Worm (Caenorhabditis elegans): ENCODE results near the gene gpa-13.

The gpa-13 gene

DNA sequence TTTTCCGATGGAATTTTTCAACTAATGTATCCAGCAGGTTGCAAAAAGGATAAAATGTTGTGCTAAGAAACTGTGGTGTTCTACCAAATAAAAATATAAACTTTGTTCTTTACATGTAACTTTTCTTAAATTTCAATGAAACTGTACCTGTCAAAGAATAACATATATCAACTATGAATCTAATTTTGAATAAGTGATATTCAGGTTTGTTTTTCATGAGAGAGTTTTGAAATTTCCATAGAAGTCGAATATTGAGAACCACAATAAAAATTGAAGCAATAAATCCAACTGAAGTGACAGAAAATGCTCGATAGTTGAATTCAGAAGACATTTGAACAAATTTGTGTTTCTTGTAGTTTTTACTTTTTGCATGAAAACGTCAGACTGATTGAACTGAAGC, 35.4 kb upstream of the gpa-13 start, which contains the start of gene srbc-43:
Gene srbc-43, minus strand, starts transcription at position 331 of the 400 bp plus-strand sequence.
- TF ChIP-seq pes-1 (GFP tag; IDR thresholded peaks at IDR 0.05), result no peak

DNA sequence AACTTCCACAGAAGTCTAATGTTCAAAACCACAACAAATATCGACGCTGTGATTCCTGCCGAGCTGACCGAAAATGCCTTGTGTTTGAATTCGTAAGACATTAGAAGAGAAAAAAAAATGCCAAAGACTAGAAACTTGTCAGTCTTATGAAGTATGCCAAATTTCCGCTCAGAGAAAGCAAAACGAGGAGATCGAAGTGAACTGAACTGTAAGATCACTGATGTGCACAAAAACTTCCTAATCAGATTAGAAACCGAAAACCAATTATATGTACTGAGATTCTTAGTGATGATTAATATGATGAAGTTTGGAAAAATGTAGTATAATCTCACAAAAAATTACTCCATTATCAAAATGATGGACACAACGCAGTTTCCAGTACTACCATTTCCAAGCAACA, 33.7 kb upstream of the gpa-13 start, which contains the start of gene srbc-44:
Gene srbc-44, minus strand, starts transcription at position 101 of the 400 bp plus-strand sequence.
- TF ChIP-seq ceh-13 (GFP tag; optimal IDR thresholded peaks at IDR 0.05) (no peak), ceh-36 (tag; optimal IDR thresholded peaks at IDR 0.05) (no peak), B0310.2 (tag; optimal IDR thresholded peaks at IDR 0.05) (no peak), hmbx-1 (tag; optimal IDR thresholded peaks at IDR 0.05) (no peak), tbx-37 (GFP tag; conservative IDR thresholded peaks at IDR 0.05) (no peak), aly-1 (tag; optimal IDR thresholded peaks at IDR 0.05) (no peak), tbx-11 (GFP tag; IDR thresholded peaks at IDR 0.05) (no peak), tra-4 (tag; optimal IDR thresholded peaks at IDR 0.05) (no peak), hmg-4 (GFP tag; optimal IDR thresholded peaks at IDR 0.05) (no peak), pes-1 (GFP tag; IDR thresholded peaks at IDR 0.05) (no peak), sea-1 (GFP tag; conservative IDR thresholded peaks at IDR 0.05) (no peak), flt-1 (GFP tag; IDR thresholded peaks at IDR 0.05) (no peak), ama-1 (optimal IDR thresholded peaks at IDR 0.05) (no peak)

DNA sequence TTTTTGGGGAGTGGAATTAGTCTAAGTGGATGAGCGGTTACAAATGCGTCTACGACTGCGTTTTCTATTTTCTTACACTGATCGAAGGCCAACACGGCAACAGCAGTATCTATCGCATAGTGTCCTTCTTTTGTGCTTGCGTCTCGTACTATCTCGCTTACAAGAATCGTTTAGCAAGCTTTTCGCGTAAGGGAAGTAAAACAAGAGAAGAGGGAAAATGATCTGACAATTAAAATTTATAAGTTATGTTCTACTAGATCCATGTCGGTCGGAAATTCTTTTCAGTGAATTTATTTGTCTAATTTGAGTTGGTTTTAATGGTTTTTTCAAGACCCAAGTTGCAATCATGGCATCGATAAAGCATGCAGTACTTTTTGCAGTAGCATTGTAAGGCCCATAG, 32.3 kb upstream of the gpa-13 start, which contains the start of gene fkb-4:
Gene fkb-4, minus strand, starts transcription at position 101 of the 400 bp plus-strand sequence.
- no peak for TF ChIP-seq hnd-1 (tag; optimal IDR thresholded peaks at IDR 0.05)
- no peak for TF ChIP-seq B0310.2 (tag; optimal IDR thresholded peaks at IDR 0.05)
- no peak for TF ChIP-seq F13C5.2 (tag; optimal IDR thresholded peaks at IDR 0.05)
- no peak for TF ChIP-seq ceh-13 (GFP tag; optimal IDR thresholded peaks at IDR 0.05)
- no peak for TF ChIP-seq sea-1 (GFP tag; conservative IDR thresholded peaks at IDR 0.05)
- TF ChIP-seq hmg-4 (GFP tag; optimal IDR thresholded peaks at IDR 0.05), result no peak
- TF ChIP-seq pes-1 (GFP tag; IDR thresholded peaks at IDR 0.05), result no peak
- TF ChIP-seq aly-1 (tag; optimal IDR thresholded peaks at IDR 0.05), result no peak
- TF ChIP-seq flt-1 (GFP tag; IDR thresholded peaks at IDR 0.05), result no peak
- no peak for TF ChIP-seq ama-1 (optimal IDR thresholded peaks at IDR 0.05)
- no peak for TF ChIP-seq tra-4 (tag; optimal IDR thresholded peaks at IDR 0.05)
- TF ChIP-seq tbx-11 (GFP tag; IDR thresholded peaks at IDR 0.05), result no peak
- no peak for TF ChIP-seq hmbx-1 (tag; optimal IDR thresholded peaks at IDR 0.05)
- TF ChIP-seq scrt-1 (GFP tag; IDR thresholded peaks at IDR 0.05), result no peak
- TF ChIP-seq ets-7 (tag; optimal IDR thresholded peaks at IDR 0.05), result no peak

DNA sequence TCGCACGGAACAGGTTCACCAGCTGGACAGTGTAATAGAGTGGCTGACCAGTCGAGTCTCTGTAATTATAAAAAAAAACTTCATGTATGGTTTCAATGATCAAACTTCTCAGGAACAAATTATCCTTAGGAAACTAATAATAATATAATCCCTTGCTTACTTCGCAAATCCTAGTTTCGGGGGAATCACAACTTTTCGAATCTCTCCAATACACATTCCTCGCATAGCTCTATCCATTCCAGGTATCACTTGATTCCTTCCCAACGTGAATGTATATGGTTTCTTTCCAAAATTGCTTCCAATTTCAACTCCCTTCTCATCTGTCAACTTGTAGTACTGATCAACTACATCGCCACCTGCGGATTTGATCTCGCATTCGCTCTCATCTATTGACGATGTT, 31.6 kb upstream of the gpa-13 start:
- TF ChIP-seq sea-1 (GFP tag; conservative IDR thresholded peaks at IDR 0.05), result no peak
- TF ChIP-seq aly-1 (tag; optimal IDR thresholded peaks at IDR 0.05), result no peak
- no peak for TF ChIP-seq tra-4 (tag; optimal IDR thresholded peaks at IDR 0.05)
- TF ChIP-seq flt-1 (GFP tag; IDR thresholded peaks at IDR 0.05), result no peak
- TF ChIP-seq ceh-36 (tag; optimal IDR thresholded peaks at IDR 0.05), result no peak

DNA sequence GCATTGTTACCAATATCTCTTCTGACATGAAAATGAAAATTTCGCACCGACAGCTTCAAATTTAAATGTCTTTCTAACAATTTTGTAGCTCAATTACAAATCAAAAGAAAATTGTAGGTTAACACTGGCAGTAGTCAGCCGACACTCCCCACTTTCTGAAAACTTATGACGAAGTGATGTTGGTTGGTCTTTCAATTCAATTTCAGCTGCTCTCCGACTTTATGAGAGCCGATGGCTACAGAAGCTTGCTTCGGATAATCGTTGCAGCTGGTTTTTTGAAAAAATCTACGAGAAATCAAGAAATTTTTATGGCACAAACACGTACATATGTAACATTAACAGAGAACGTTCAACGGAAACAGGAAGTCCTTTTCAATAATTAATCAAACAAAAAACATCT, 30.1 kb upstream of the gpa-13 start, which contains the start of gene sre-20:
Gene sre-20, minus strand, starts transcription at position 101 of the 400 bp plus-strand sequence.
- TF ChIP-seq ceh-36 (tag; optimal IDR thresholded peaks at IDR 0.05) (no peak), ama-1 (optimal IDR thresholded peaks at IDR 0.05) (no peak), aly-1 (tag; optimal IDR thresholded peaks at IDR 0.05) (no peak), flt-1 (GFP tag; IDR thresholded peaks at IDR 0.05) (no peak), tbx-37 (GFP tag; conservative IDR thresholded peaks at IDR 0.05) (no peak), hnd-1 (tag; optimal IDR thresholded peaks at IDR 0.05) (no peak), hmg-4 (GFP tag; optimal IDR thresholded peaks at IDR 0.05) (no peak), tbx-11 (GFP tag; IDR thresholded peaks at IDR 0.05) (no peak), B0310.2 (tag; optimal IDR thresholded peaks at IDR 0.05) (no peak), F13C5.2 (tag; optimal IDR thresholded peaks at IDR 0.05) (no peak), hmbx-1 (tag; optimal IDR thresholded peaks at IDR 0.05) (no peak), sea-1 (GFP tag; conservative IDR thresholded peaks at IDR 0.05) (no peak), ceh-13 (GFP tag; optimal IDR thresholded peaks at IDR 0.05) (no peak), tra-4 (tag; optimal IDR thresholded peaks at IDR 0.05) (no peak), pes-1 (GFP tag; IDR thresholded peaks at IDR 0.05) (no peak)

DNA sequence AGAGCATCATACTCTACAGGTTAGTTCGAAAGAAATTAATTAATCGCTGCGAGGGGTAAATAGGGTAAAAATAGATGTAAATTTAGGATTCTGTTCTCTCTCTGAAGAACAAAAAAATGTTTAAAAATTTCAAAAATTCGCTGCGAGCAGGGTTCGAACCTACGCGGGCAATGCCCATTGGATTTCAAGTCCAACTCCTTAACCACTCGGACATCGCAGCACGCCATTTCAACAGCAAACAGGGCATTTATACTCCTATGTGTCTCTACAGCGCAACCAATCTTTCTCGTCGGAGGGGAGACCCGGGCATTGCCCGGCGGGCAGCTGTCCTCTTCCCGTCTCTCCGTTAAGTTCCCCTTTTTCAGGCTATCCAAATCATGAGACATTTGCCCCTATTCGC, 25.5 kb upstream of the gpa-13 start:
- peak; percentile 90 for TF ChIP-seq B0310.2 (tag; optimal IDR thresholded peaks at IDR 0.05)
- TF ChIP-seq hmbx-1 (tag; optimal IDR thresholded peaks at IDR 0.05), result peak; percentile 80
- peak; percentile 74 for TF ChIP-seq tra-4 (tag; optimal IDR thresholded peaks at IDR 0.05)
- peak; percentile 98 for TF ChIP-seq sea-1 (GFP tag; conservative IDR thresholded peaks at IDR 0.05)
- peak; percentile 88 for TF ChIP-seq hnd-1 (tag; optimal IDR thresholded peaks at IDR 0.05)
- TF ChIP-seq F13C5.2 (tag; optimal IDR thresholded peaks at IDR 0.05), result peak; percentile 88
- peak; percentile 97 for TF ChIP-seq flt-1 (GFP tag; IDR thresholded peaks at IDR 0.05)
- TF ChIP-seq ceh-36 (tag; optimal IDR thresholded peaks at IDR 0.05), result peak; percentile 93
- peak; percentile 95 for TF ChIP-seq tbx-11 (GFP tag; IDR thresholded peaks at IDR 0.05)
- TF ChIP-seq hmg-4 (GFP tag; optimal IDR thresholded peaks at IDR 0.05), result peak; percentile 94
- TF ChIP-seq ceh-13 (GFP tag; optimal IDR thresholded peaks at IDR 0.05), result peak; percentile 85
- peak; percentile 97 for TF ChIP-seq pes-1 (GFP tag; IDR thresholded peaks at IDR 0.05)
- TF ChIP-seq scrt-1 (GFP tag; IDR thresholded peaks at IDR 0.05), result peak; percentile 98
- peak; percentile 94 for TF ChIP-seq tbx-37 (GFP tag; conservative IDR thresholded peaks at IDR 0.05)
- TF ChIP-seq aly-1 (tag; optimal IDR thresholded peaks at IDR 0.05), result peak; percentile 90
- TF ChIP-seq ama-1 (optimal IDR thresholded peaks at IDR 0.05), result no peak
- TF ChIP-seq ets-7 (tag; optimal IDR thresholded peaks at IDR 0.05), result peak; percentile 77

DNA sequence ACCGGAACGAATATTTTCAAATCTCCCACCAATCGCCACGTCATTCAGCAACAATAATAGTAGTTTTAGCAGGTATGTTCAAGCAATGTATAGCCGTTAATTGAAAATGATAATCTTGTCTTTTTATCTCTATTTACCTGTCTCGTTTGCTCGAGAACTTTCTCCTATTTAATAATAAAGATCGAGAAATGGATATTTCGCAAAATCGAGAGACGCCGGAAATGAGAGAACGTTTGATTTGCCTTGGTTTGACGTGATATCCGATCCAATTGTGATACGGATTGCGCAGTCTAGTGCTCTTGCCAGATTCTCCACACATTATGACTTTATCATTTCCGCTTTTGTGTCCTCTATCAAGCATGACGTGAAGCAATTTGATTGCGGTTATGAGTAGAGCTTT, 19.1 kb upstream of the gpa-13 start:
- TF ChIP-seq pes-1 (GFP tag; IDR thresholded peaks at IDR 0.05) (no peak), sea-1 (GFP tag; conservative IDR thresholded peaks at IDR 0.05) (no peak), ets-7 (tag; optimal IDR thresholded peaks at IDR 0.05) (no peak), scrt-1 (GFP tag; IDR thresholded peaks at IDR 0.05) (no peak), hmg-4 (GFP tag; optimal IDR thresholded peaks at IDR 0.05) (no peak), F13C5.2 (tag; optimal IDR thresholded peaks at IDR 0.05) (no peak)

DNA sequence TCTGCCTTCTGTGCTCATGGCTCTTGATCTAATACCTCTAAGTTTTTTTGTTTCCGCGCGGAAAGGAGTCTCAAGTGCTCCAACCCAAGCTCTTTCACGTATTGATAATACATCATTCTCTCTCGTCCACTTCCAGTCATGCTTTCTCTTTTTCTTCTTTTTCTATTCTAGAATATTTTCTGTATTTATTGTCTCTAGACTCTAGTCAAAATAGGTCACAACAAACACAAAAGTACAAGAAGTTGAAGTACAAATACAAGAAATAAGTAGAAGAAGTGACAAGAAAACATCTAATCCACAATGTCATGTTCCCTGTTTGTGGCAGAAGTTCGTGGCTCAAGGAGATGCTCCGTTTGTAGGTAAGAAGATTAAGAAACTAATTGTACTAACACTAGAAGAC, 18.5 kb upstream of the gpa-13 start, which contains the start of gene ZC455.1:
Gene ZC455.1, plus strand, starts transcription at position 301 of the 400 bp plus-strand sequence.
- TF ChIP-seq ets-7 (tag; optimal IDR thresholded peaks at IDR 0.05) (no peak), hmg-4 (GFP tag; optimal IDR thresholded peaks at IDR 0.05) (no peak), aly-1 (tag; optimal IDR thresholded peaks at IDR 0.05) (no peak), ceh-36 (tag; optimal IDR thresholded peaks at IDR 0.05) (no peak), flt-1 (GFP tag; IDR thresholded peaks at IDR 0.05) (no peak), ama-1 (optimal IDR thresholded peaks at IDR 0.05) (no peak), hmbx-1 (tag; optimal IDR thresholded peaks at IDR 0.05) (no peak), hnd-1 (tag; optimal IDR thresholded peaks at IDR 0.05) (no peak), B0310.2 (tag; optimal IDR thresholded peaks at IDR 0.05) (no peak), tbx-11 (GFP tag; IDR thresholded peaks at IDR 0.05) (no peak), scrt-1 (GFP tag; IDR thresholded peaks at IDR 0.05) (no peak)
